Fruit fly (Drosophila melanogaster) whole organism, embryonic: Measurements from ENCODE around the gene Doc1.
A peak's percentile ranks its signal among the peaks of the same experiment; 100 is the strongest.

ENCODE experiments used
- Ada2b ChIP-seq: fragments of 200-800 bp; sonication (Bioruptor generic); IDR thresholded peaks from 2 replicates; pipeline ENCODE4 v1.3.6; 2022; ENCODE audit warnings: missing biosample characterization, missing genetic modification characterization
- Adf1 ChIP-seq: fragments of 200-800 bp; sonication (Bioruptor generic); IDR thresholded peaks from 2 replicates; pipeline ENCODE4 v1.3.6; 2022; ENCODE audit warnings: missing biosample characterization, missing genetic modification characterization
- Awh ChIP-seq: fragments of 200-800 bp; sonication (Bioruptor generic); IDR thresholded peaks from 2 replicates; pipeline ENCODE4, ENCODE4 v1.3.6; 2022; ENCODE audit warnings: missing biosample characterization, missing genetic modification characterization
- Bdp1 ChIP-seq: fragments of 200-800 bp; sonication (Bioruptor generic); optimal IDR thresholded peaks from 3 replicates; lab custom pipeline; 2016; ENCODE audit warnings: missing biosample characterization, missing genetic modification characterization
- CG11560 ChIP-seq: fragments of 200-800 bp; sonication (Bioruptor generic); IDR thresholded peaks from 3 replicates; pipeline ENCODE4 v1.3.6; 2022; ENCODE audit warnings: missing biosample characterization, missing genetic modification characterization
- CG12942 ChIP-seq: fragments of 200-800 bp; sonication (Bioruptor generic); optimal IDR thresholded peaks from 3 replicates; lab custom pipeline; 2016; ENCODE audit warnings: missing biosample characterization, missing genetic modification characterization
- CG14710 ChIP-seq: fragments of 200-800 bp; sonication (Bioruptor generic); optimal IDR thresholded peaks from 3 replicates; lab custom pipeline; 2019; ENCODE audit warnings: missing biosample characterization, mild to moderate bottlenecking, missing genetic modification characterization, moderate library complexity
- CG14965 ChIP-seq: fragments of 200-800 bp; sonication (Bioruptor generic); optimal IDR thresholded peaks from 2 replicates; lab custom pipeline; 2016; ENCODE audit warnings: missing biosample characterization, missing genetic modification characterization, borderline replicate concordance
- CG15601 ChIP-seq: fragments of 200-800 bp; sonication (Bioruptor generic); optimal IDR thresholded peaks from 3 replicates; lab custom pipeline; 2019; ENCODE audit warnings: missing biosample characterization, mild to moderate bottlenecking, missing genetic modification characterization, moderate library complexity
- CG16863 ChIP-seq: fragments of 200-800 bp; sonication (Bioruptor generic); optimal IDR thresholded peaks from 3 replicates; lab custom pipeline; 2016; ENCODE audit warnings: missing biosample characterization, missing genetic modification characterization
- CG17361 ChIP-seq: fragments of 200-800 bp; sonication (Bioruptor generic); IDR thresholded peaks from 3 replicates; pipeline ENCODE4 v1.3.6; 2022; ENCODE audit warnings: missing biosample characterization, missing genetic modification characterization
- CG18476 ChIP-seq: fragments of 200-800 bp; sonication (Bioruptor generic); optimal IDR thresholded peaks from 2 replicates; lab custom pipeline; 2016; ENCODE audit warnings: missing biosample characterization, mild to moderate bottlenecking, missing genetic modification characterization
- CG34376 ChIP-seq: fragments of 200-800 bp; sonication (Bioruptor generic); optimal IDR thresholded peaks from 2 replicates; lab custom pipeline; 2018; ENCODE audit warnings: missing biosample characterization, mild to moderate bottlenecking, missing genetic modification characterization
- CG34422 ChIP-seq: fragments of 200-800 bp; sonication (Bioruptor generic); IDR thresholded peaks from 3 replicates; pipeline ENCODE4 v1.3.6; 2022; ENCODE audit warnings: missing biosample characterization, missing genetic modification characterization
- CG4820 ChIP-seq: fragments of 200-800 bp; sonication (Bioruptor generic); optimal IDR thresholded peaks from 3 replicates; lab custom pipeline; 2016; ENCODE audit warnings: missing biosample characterization, missing genetic modification characterization
- CG7987 ChIP-seq: fragments of 200-800 bp; sonication (Bioruptor generic); optimal IDR thresholded peaks from 2 replicates; lab custom pipeline; 2018; ENCODE audit warnings: missing biosample characterization, mild to moderate bottlenecking, missing genetic modification characterization, moderate library complexity
- CTCF ChIP-seq: fragments of 200-800 bp; sonication (Bioruptor generic); optimal IDR thresholded peaks from 2 replicates; lab custom pipeline; 2017; ENCODE audit warnings: missing biosample characterization, mild to moderate bottlenecking, missing genetic modification characterization, moderate library complexity
- CoRest ChIP-seq: fragments of 200-800 bp; sonication (Bioruptor generic); optimal IDR thresholded peaks from 3 replicates; lab custom pipeline; 2018; ENCODE audit warnings: missing biosample characterization, mild to moderate bottlenecking, missing genetic modification characterization, moderate library complexity
- Dad ChIP-seq: fragments of 200-800 bp; sonication (Bioruptor generic); optimal IDR thresholded peaks from 3 replicates; lab custom pipeline; 2016; ENCODE audit warnings: missing biosample characterization, missing genetic modification characterization
- Dbx ChIP-seq: fragments of 200-800 bp; sonication (Bioruptor generic); IDR thresholded peaks from 3 replicates; pipeline ENCODE4 v1.3.6; 2022; ENCODE audit warnings: missing biosample characterization, missing genetic modification characterization
- Dll ChIP-seq: fragments of 200-800 bp; sonication (Bioruptor generic); IDR thresholded peaks from 4 replicates; pipeline ENCODE4 v1.3.6; 2022; ENCODE audit warnings: missing biosample characterization, missing genetic modification characterization; ENCODE audit not compliant: partially characterized antibody
- E2f2 ChIP-seq: fragments of 200-800 bp; sonication (Bioruptor generic); IDR thresholded peaks from 2 replicates; pipeline ENCODE4 v1.3.6; 2022; ENCODE audit warnings: missing biosample characterization, missing genetic modification characterization
- Eip74EF ChIP-seq, 2 experiments: fragments of 200-800 bp in 1 of 2; fragments of >200 bp in 1 of 2; sonication (Bioruptor generic) in 1 of 2; optimal IDR thresholded peaks; 2 replicates each; lab custom pipeline; 2017 to 2019; ENCODE audit warnings: missing biosample characterization in 2 of 2, missing genetic modification characterization in 2 of 2, mild to moderate bottlenecking in 1 of 2, moderate library complexity in 1 of 2
- Fer3 ChIP-seq: fragments of 200-800 bp; sonication (Bioruptor generic); optimal IDR thresholded peaks from 2 replicates; lab custom pipeline; 2018; ENCODE audit warnings: missing biosample characterization, mild to moderate bottlenecking, missing genetic modification characterization, moderate library complexity
- Hsf ChIP-seq: fragments of 200-800 bp; sonication (Bioruptor generic); optimal IDR thresholded peaks from 3 replicates; lab custom pipeline; 2016; ENCODE audit warnings: missing biosample characterization, missing genetic modification characterization
- Opbp ChIP-seq: fragments of 200-800 bp; sonication (Bioruptor generic); IDR thresholded peaks from 3 replicates; pipeline ENCODE4 v1.3.6; 2022; ENCODE audit warnings: missing biosample characterization, missing genetic modification characterization; ENCODE audit not compliant: partially characterized antibody
- Xbp1 ChIP-seq: fragments of 200-800 bp; sonication (Bioruptor generic); optimal IDR thresholded peaks from 3 replicates; lab custom pipeline; 2016; ENCODE audit warnings: missing biosample characterization, mild to moderate bottlenecking, missing genetic modification characterization
- Xrp1 ChIP-seq: fragments of 200-800 bp; sonication (Bioruptor generic); IDR thresholded peaks from 2 replicates; pipeline ENCODE4 v1.3.6; 2022; ENCODE audit warnings: missing biosample characterization, missing genetic modification characterization
- ase ChIP-seq: fragments of 200-800 bp; sonication (Bioruptor generic); IDR thresholded peaks from 3 replicates; pipeline ENCODE4 v1.3.6; 2022; ENCODE audit warnings: missing biosample characterization, missing genetic modification characterization
- da ChIP-seq: fragments of 200-800 bp; sonication (Bioruptor generic); optimal IDR thresholded peaks from 2 replicates; lab custom pipeline; 2016; ENCODE audit warnings: missing biosample characterization, missing genetic modification characterization
- fd3F ChIP-seq: fragments of 200-800 bp; sonication (Bioruptor generic); optimal IDR thresholded peaks from 2 replicates; lab custom pipeline; 2018; ENCODE audit warnings: missing biosample characterization, mild to moderate bottlenecking, missing genetic modification characterization, moderate library complexity
- gem ChIP-seq: fragments of 200-800 bp; sonication (Bioruptor generic); optimal IDR thresholded peaks from 2 replicates; lab custom pipeline; 2019; ENCODE audit warnings: missing biosample characterization, mild to moderate bottlenecking, missing genetic modification characterization, moderate library complexity
- insv ChIP-seq, 2 experiments: fragments of 200-800 bp; sonication (Bioruptor generic); optimal IDR thresholded peaks; 3 replicates each; lab custom pipeline; 2016 to 2018; ENCODE audit warnings: missing biosample characterization in 2 of 2, missing genetic modification characterization in 2 of 2
- knrl ChIP-seq: fragments of 200-800 bp; sonication (Bioruptor generic); IDR thresholded peaks from 3 replicates; pipeline ENCODE4 v1.3.6; 2022; ENCODE audit warnings: missing biosample characterization, missing genetic modification characterization; ENCODE audit not compliant: partially characterized antibody
- lmd ChIP-seq: fragments of 200-800 bp; sonication (Bioruptor generic); IDR thresholded peaks from 2 replicates; pipeline ENCODE4 v1.3.6; 2022; ENCODE audit warnings: missing biosample characterization, missing genetic modification characterization
- lov ChIP-seq, 2 experiments: fragments of 200-800 bp in 1 of 2; fragments of >200 bp in 1 of 2; sonication (Bioruptor generic) in 1 of 2; IDR thresholded peaks in 1 of 2; optimal IDR thresholded peaks in 1 of 2; 2 replicates in 1 of 2; 3 replicates in 1 of 2; pipeline versions ENCODE4 v1.3.6 to Lab custom; 2017 to 2022; ENCODE audit warnings: missing biosample characterization in 1 of 2, missing genetic modification characterization in 1 of 2
- oc ChIP-seq: fragments of 200-800 bp; sonication (Bioruptor generic); optimal IDR thresholded peaks from 2 replicates; lab custom pipeline; 2018; ENCODE audit warnings: missing biosample characterization, mild to moderate bottlenecking, missing genetic modification characterization, moderate library complexity
- odd ChIP-seq: fragments of 200-800 bp; sonication (Bioruptor generic); optimal IDR thresholded peaks from 2 replicates; lab custom pipeline; 2017; ENCODE audit warnings: missing biosample characterization, mild to moderate bottlenecking, missing genetic modification characterization
- prd ChIP-seq, 3 experiments: fragments of >200 bp in 2 of 3; fragments of 200-800 bp in 1 of 3; sonication (Bioruptor generic) in 1 of 3; optimal IDR thresholded peaks in 2 of 3; IDR thresholded peaks in 1 of 3; 2 replicates in 2 of 3; 3 replicates in 1 of 3; pipeline versions ENCODE4 v1.3.6 to Lab custom; 2017 to 2022; ENCODE audit warnings: missing biosample characterization in 1 of 3, missing genetic modification characterization in 1 of 3
- psq ChIP-seq: fragments of 200-800 bp; sonication (Bioruptor generic); optimal IDR thresholded peaks from 2 replicates; lab custom pipeline; 2017; ENCODE audit warnings: missing biosample characterization, missing genetic modification characterization
- shn ChIP-seq: fragments of 200-800 bp; sonication (Bioruptor generic); optimal IDR thresholded peaks from 3 replicates; lab custom pipeline; 2016; ENCODE audit warnings: missing biosample characterization, missing genetic modification characterization
- so ChIP-seq: fragments of 200-800 bp; sonication (Bioruptor generic); IDR thresholded peaks from 3 replicates; pipeline ENCODE4 v1.3.6; 2022; ENCODE audit warnings: missing biosample characterization, missing genetic modification characterization
- tin ChIP-seq: fragments of 200-800 bp; sonication (Bioruptor generic); optimal IDR thresholded peaks from 3 replicates; lab custom pipeline; 2016; ENCODE audit warnings: missing biosample characterization, missing genetic modification characterization
- vvl ChIP-seq: fragments of 200-800 bp; sonication (Bioruptor generic); IDR thresholded peaks from 2 replicates; pipeline ENCODE4 v1.3.6; 2022; ENCODE audit warnings: missing biosample characterization, missing genetic modification characterization
- wek ChIP-seq: fragments of 200-800 bp; sonication (Bioruptor generic); optimal IDR thresholded peaks from 3 replicates; lab custom pipeline; 2018; ENCODE audit warnings: missing biosample characterization, mild to moderate bottlenecking, missing genetic modification characterization, moderate library complexity
- zfh1 ChIP-seq: fragments of 200-800 bp; sonication (Bioruptor generic); IDR thresholded peaks from 3 replicates; pipeline ENCODE4 v1.3.6; 2022; ENCODE audit warnings: missing biosample characterization, missing genetic modification characterization

The Doc1 gene

DNA sequence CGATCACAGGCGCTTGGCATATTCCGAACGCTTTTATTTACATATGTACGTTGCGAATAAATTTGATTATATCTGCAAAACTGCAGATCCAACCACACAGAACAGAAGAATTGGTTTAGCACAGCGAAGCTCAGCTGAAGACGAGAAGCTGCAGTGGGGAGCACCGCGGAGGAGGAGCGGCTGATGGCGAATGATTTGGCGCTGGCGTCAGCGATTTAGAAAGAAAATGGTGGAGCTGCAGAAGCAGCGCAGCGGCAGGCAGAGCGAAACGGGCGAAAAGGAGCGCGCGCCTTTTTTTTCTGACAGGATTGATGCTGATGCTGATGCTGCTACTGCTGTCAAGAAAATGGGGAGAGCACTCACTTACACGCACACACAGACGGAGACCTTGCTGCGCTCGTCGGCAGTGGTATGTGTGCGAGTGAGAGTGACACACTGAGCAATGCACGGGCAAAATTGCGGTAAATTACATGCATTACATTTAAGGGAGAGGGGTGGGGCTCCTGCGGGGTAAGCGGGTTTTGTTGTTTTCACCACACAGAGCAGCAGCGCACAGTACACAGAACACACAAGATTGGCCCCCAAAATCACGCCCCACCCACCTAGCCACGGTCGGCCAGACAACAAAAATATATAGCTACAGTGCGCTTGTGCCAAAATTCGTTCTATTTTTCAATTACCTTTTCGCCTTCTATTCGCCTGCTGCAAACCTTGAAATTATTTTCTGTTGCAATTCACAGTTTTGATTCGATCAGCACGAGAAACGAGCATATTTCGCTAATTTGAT, 44.1 kb upstream of the Doc1 start (continued):
- no peak for TF ChIP-seq Eip74EF (GFP tag; optimal IDR thresholded peaks at IDR 0.05; lab: Kevin White, UChicago)
- TF ChIP-seq Opbp, result peak; percentile 44; the same call in 2 of the 3 replicates
- no peak for TF ChIP-seq insv (GFP tag; optimal IDR thresholded peaks at IDR 0.05; lab: Kevin White, UChicago)
- TF ChIP-seq CoRest (tag; lab: Kevin White, UChicago), result no peak
- 0 out of 3 replicates have a peak, but pooled peaks have one; percentile 15 for TF ChIP-seq zfh1 (GFP tag; lab: Robert Waterston, UW)
- no peak for TF ChIP-seq gem (tag; lab: Kevin White, UChicago)
- no peak for TF ChIP-seq Bdp1 (GFP tag; lab: Kevin White, UChicago)
- TF ChIP-seq Awh (GFP tag; lab: Robert Waterston, UW), result 0 out of 2 replicates have a peak, but pooled peaks have one; percentile 24
- TF ChIP-seq lov (optimal IDR thresholded peaks at IDR 0.05; lab: Kevin White, UChicago), result no peak
- 0 out of 3 replicates have a peak, but pooled peaks have one; percentile 48 for TF ChIP-seq lov (GFP tag; IDR thresholded peaks at IDR 0.05; lab: Robert Waterston, UW)
- no peak for TF ChIP-seq CG11560 (tag; lab: Robert Waterston, UW)
- no peak for TF ChIP-seq Dll (GFP tag; lab: Robert Waterston, UW)
- peak; percentile 5; the same call in 1 of the 2 replicates for TF ChIP-seq Adf1
- TF ChIP-seq, all 482 proteins: peak for 12

dm6 chr3L:8997686-8998239, 43.4 kb upstream of the Doc1 start, which contains the start of the genes smg and CG5087:
TSS of gene smg (minus strand) at chr3L:8997989.
TSS of gene CG5087 (plus strand) at chr3L:8998184.
- TF ChIP-seq Ada2b (GFP tag; lab: Robert Waterston, UW) (no peak), CG11560 (tag; lab: Robert Waterston, UW) (peak; percentile 100), fd3F (no peak), da (peak; percentile 16), Dbx (GFP tag; lab: Robert Waterston, UW) (peak; percentile 69), CG14965 (GFP tag; lab: Kevin White, UChicago) (no peak), CG7987 (GFP tag; lab: Kevin White, UChicago) (peak; percentile 56), ase (GFP tag; lab: Robert Waterston, UW) (no peak), knrl (GFP tag; lab: Robert Waterston, UW) (peak; percentile 67), prd (optimal IDR thresholded peaks at IDR 0.05; lab: Kevin White, UChicago) (no peak), prd (GFP tag; IDR thresholded peaks at IDR 0.05; lab: Robert Waterston, UW) (peak; percentile 43; the same call in 2 of the 3 replicates), CG34422 (peak; percentile 59), odd (GFP tag; lab: Kevin White, UChicago) (no peak), Dad (GFP tag; lab: Kevin White, UChicago) (peak; percentile 72), CG15601 (tag; lab: Kevin White, UChicago) (peak; percentile 53), CG4820 (GFP tag; lab: Kevin White, UChicago) (no peak), lmd (GFP tag; lab: Robert Waterston, UW) (peak; percentile 19; the same call in 1 of the 2 replicates), Hsf (GFP tag; lab: Kevin White, UChicago) (peak; percentile 19), CG12942 (GFP tag; lab: Kevin White, UChicago) (peak; percentile 46), CG16863 (GFP tag; lab: Kevin White, UChicago) (peak; percentile 40), CG34376 (GFP tag; lab: Kevin White, UChicago) (peak; percentile 19), CTCF (GFP tag; lab: Kevin White, UChicago) (peak; percentile 71), CG14710 (tag; lab: Kevin White, UChicago) (peak; percentile 83), Xbp1 (GFP tag; lab: Kevin White, UChicago) (peak; percentile 67), wek (no peak), psq (GFP tag; lab: Kevin White, UChicago) (peak; percentile 15), Xrp1 (no peak), CG17361 (GFP tag; lab: Robert Waterston, UW) (peak; percentile 11; the same call in 1 of the 3 replicates), vvl (GFP tag; lab: Robert Waterston, UW) (peak; percentile 85), shn (GFP tag; lab: Kevin White, UChicago) (peak; percentile 25), E2f2 (GFP tag; lab: Robert Waterston, UW) (peak; percentile 46), tin (GFP tag; lab: Kevin White, UChicago) (peak; percentile 42), Fer3 (no peak), CG18476 (no peak), so (GFP tag; lab: Robert Waterston, UW) (no peak; the same call in 2 of the 3 replicates), oc (tag; lab: Kevin White, UChicago) (no peak)
